Fruit fly (Drosophila melanogaster) whole organism, prepupa: Measurements from ENCODE around the gene CG32081.

Experiments used
- CG16779 ChIP-seq: fragments of 200-800 bp; sonication (Bioruptor generic); optimal IDR thresholded peaks from 3 replicates; lab custom pipeline; 2017; ENCODE audit warnings: missing biosample characterization, mild to moderate bottlenecking, missing genetic modification characterization
- CG3032 ChIP-seq: fragments of 200-800 bp; optimal IDR thresholded peaks from 2 replicates; lab custom pipeline; 2019; ENCODE audit warnings: missing biosample characterization, mild to moderate bottlenecking, missing genetic modification characterization, moderate library complexity
- CG32006 ChIP-seq: fragments of 200-800 bp; sonication (Bioruptor generic); optimal IDR thresholded peaks from 3 replicates; lab custom pipeline; 2017; ENCODE audit warnings: missing biosample characterization, mild to moderate bottlenecking, missing genetic modification characterization
- CG4318 ChIP-seq: fragments of 200-800 bp; sonication (Bioruptor generic); optimal IDR thresholded peaks from 3 replicates; lab custom pipeline; 2017; ENCODE audit warnings: missing biosample characterization, mild to moderate bottlenecking, missing genetic modification characterization
- CG6808 ChIP-seq: fragments of 200-800 bp; sonication (Bioruptor generic); optimal IDR thresholded peaks from 3 replicates; lab custom pipeline; 2017; ENCODE audit warnings: missing biosample characterization, missing genetic modification characterization, mild to moderate bottlenecking, moderate library complexity, missing genetic modification reagents
- CG8632 ChIP-seq: fragments of 200-800 bp; sonication (Bioruptor generic); optimal IDR thresholded peaks from 3 replicates; lab custom pipeline; 2016; ENCODE audit warnings: missing biosample characterization, missing genetic modification characterization
- Eip78C ChIP-seq: fragments of 200-800 bp; sonication (Bioruptor generic); peaks from one replicate; lab custom pipeline; 2016; ENCODE audit warnings: missing biosample characterization, missing genetic modification characterization
- Hr39 ChIP-seq: fragments of 200-800 bp; sonication (Bioruptor generic); optimal IDR thresholded peaks from 2 replicates; lab custom pipeline; 2016; ENCODE audit warnings: missing biosample characterization, missing genetic modification characterization
- Lpt ChIP-seq: fragments of 200-800 bp; sonication (Bioruptor generic); optimal IDR thresholded peaks from 3 replicates; lab custom pipeline; 2016; ENCODE audit warnings: missing biosample characterization, missing genetic modification characterization
- OdsH ChIP-seq: fragments of 200-800 bp; sonication (Bioruptor generic); optimal IDR thresholded peaks from 3 replicates; lab custom pipeline; 2016; ENCODE audit warnings: missing biosample characterization, missing genetic modification characterization
- achi ChIP-seq: fragments of 200-800 bp; sonication (Bioruptor generic); optimal IDR thresholded peaks from 3 replicates; lab custom pipeline; 2016; ENCODE audit warnings: missing biosample characterization, missing genetic modification characterization
- cyc ChIP-seq: fragments of 200-800 bp; sonication (Bioruptor generic); optimal IDR thresholded peaks from 3 replicates; lab custom pipeline; 2016; ENCODE audit warnings: missing biosample characterization, missing genetic modification characterization
- esn ChIP-seq: fragments of 200-800 bp; sonication (Bioruptor generic); optimal IDR thresholded peaks from 2 replicates; lab custom pipeline; 2016; ENCODE audit warnings: missing biosample characterization, mild to moderate bottlenecking, missing genetic modification characterization, moderate library complexity

dm6 chr3L:11052760-11053259, 25.4 kb downstream of the CG32081 start:
- TF ChIP-seq CG3032 (tag; lab: Kevin White, UChicago) (no peak), OdsH (GFP tag; lab: Kevin White, UChicago) (no peak), CG8632 (GFP tag; lab: Kevin White, UChicago) (no peak), achi (no peak), esn (GFP tag; lab: Kevin White, UChicago) (no peak), Hr39 (GFP tag; lab: Kevin White, UChicago) (no peak), Lpt (GFP tag; lab: Kevin White, UChicago) (peak; percentile 18), CG16779 (peak; percentile 29), CG4318 (no peak), Eip78C (peak; percentile 47), CG32006 (GFP tag; lab: Kevin White, UChicago) (peak; percentile 15), cyc (GFP tag; lab: Kevin White, UChicago) (no peak), CG6808 (GFP tag; lab: Kevin White, UChicago) (no peak)
